Fruit fly (Drosophila melanogaster) whole organism, embryonic: ENCODE results near the gene sky.

Source experiments
- Abd-B ChIP-seq: fragments of 200-800 bp; sonication (Bioruptor generic); optimal IDR thresholded peaks from 2 replicates; lab custom pipeline; 2018; ENCODE audit warnings: missing biosample characterization, mild to moderate bottlenecking, missing genetic modification characterization, moderate library complexity
- Doc3 ChIP-seq: fragments of 200-800 bp; sonication (Bioruptor generic); IDR thresholded peaks from 3 replicates; pipeline ENCODE4 v1.3.6; 2022; ENCODE audit warnings: missing biosample characterization, missing genetic modification characterization; ENCODE audit not compliant: partially characterized antibody
- Hsf ChIP-seq: fragments of 200-800 bp; sonication (Bioruptor generic); optimal IDR thresholded peaks from 3 replicates; lab custom pipeline; 2016; ENCODE audit warnings: missing biosample characterization, missing genetic modification characterization
- NC2β ChIP-seq: fragments of 200-800 bp; sonication (Bioruptor generic); optimal IDR thresholded peaks from 2 replicates; lab custom pipeline; 2016; ENCODE audit warnings: missing biosample characterization, missing genetic modification characterization
- NK7.1 ChIP-seq: fragments of 200-800 bp; sonication (Bioruptor generic); optimal IDR thresholded peaks from 3 replicates; lab custom pipeline; 2016; ENCODE audit warnings: missing biosample characterization, missing genetic modification characterization
- Nf-YB ChIP-seq: fragments of 200-800 bp; sonication (Bioruptor generic); optimal IDR thresholded peaks from 3 replicates; lab custom pipeline; 2019; ENCODE audit warnings: missing biosample characterization, mild to moderate bottlenecking, missing genetic modification characterization, moderate library complexity
- al ChIP-seq: fragments of 200-800 bp; sonication (Bioruptor generic); IDR thresholded peaks from 2 replicates; pipeline ENCODE4 v1.3.6; 2022; ENCODE audit warnings: missing biosample characterization, missing genetic modification characterization
- dmrt99B ChIP-seq: fragments of 200-800 bp; sonication (Bioruptor generic); optimal IDR thresholded peaks from 2 replicates; lab custom pipeline; 2018; ENCODE audit warnings: missing biosample characterization, mild to moderate bottlenecking, missing genetic modification characterization, moderate library complexity
- fu2 ChIP-seq: fragments of 200-800 bp; sonication (Bioruptor generic); optimal IDR thresholded peaks from 2 replicates; lab custom pipeline; 2016; ENCODE audit warnings: missing biosample characterization, missing genetic modification characterization
- otp ChIP-seq: fragments of 200-800 bp; sonication (Bioruptor generic); IDR thresholded peaks from 3 replicates; pipeline ENCODE4, ENCODE4 v1.3.6; 2022; ENCODE audit warnings: missing biosample characterization, missing genetic modification characterization
- sqz ChIP-seq: fragments of 200-800 bp; sonication (Bioruptor generic); optimal IDR thresholded peaks from 3 replicates; lab custom pipeline; 2018; ENCODE audit warnings: missing biosample characterization, mild to moderate bottlenecking, missing genetic modification characterization
- vfl ChIP-seq: fragments of 200-800 bp; sonication (Bioruptor generic); optimal IDR thresholded peaks from 2 replicates; lab custom pipeline; 2016; ENCODE audit warnings: missing biosample characterization, missing genetic modification characterization

DNA sequence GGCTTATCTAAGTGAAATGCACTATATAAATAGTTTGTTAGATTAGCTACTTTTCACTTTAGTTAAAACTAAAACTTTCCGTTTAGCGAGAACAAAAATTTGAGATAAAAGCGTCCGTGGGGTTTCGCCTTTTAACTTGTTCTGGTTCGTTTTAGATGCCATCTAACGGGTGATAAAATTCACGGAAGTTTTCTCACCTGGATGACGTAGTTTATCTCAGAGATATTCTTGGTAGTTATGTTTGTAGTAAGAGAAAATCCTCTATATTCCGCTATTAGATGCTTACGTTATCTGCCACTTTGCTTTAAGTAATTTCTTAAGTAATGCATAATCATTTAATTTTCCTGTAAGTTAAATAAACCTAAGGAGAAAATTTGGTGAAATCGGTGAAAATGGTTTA lies 15.3 kb upstream of the sky start, which contains the start of gene CG9270:
- TF ChIP-seq vfl (GFP tag; lab: Kevin White, UChicago), result no peak
- no peak for TF ChIP-seq Hsf
- TF ChIP-seq al (GFP tag; lab: Robert Waterston, UW), result no peak
- TF ChIP-seq sqz (GFP tag; lab: Kevin White, UChicago), result no peak
- no peak for TF ChIP-seq dmrt99B (tag; lab: Kevin White, UChicago)
- no peak for TF ChIP-seq NK7.1 (GFP tag; lab: Kevin White, UChicago)
- no peak for TF ChIP-seq Doc3
- TF ChIP-seq otp (GFP tag; lab: Robert Waterston, UW), result no peak
- no peak for TF ChIP-seq NC2β (GFP tag; lab: Kevin White, UChicago)
- TF ChIP-seq Nf-YB (GFP tag; lab: Kevin White, UChicago), result no peak
- TF ChIP-seq Abd-B, result no peak
- TF ChIP-seq fu2, result no peak
